Worm (Caenorhabditis elegans) whole organism, L4 larva: ENCODE results near the gene cls-3.

ENCODE experiments used
- mxl-2 ChIP-seq: fragments of 200-800 bp; sonication (Bioruptor generic); conservative IDR thresholded peaks from 2 replicates; pipeline ENCODE4 v1.3.6; 2022; ENCODE audit warnings: missing genetic modification reagents, missing genetic modification characterization, missing compliant biosample characterization
- nhr-237 ChIP-seq: sonication (generic microtip); optimal IDR thresholded peaks from 2 replicates; lab custom pipeline; 2017; ENCODE audit warnings: missing biosample characterization, missing genetic modification characterization
- pqm-1 ChIP-seq: sonication (generic microtip); optimal IDR thresholded peaks from 2 replicates; lab custom pipeline; 2017; ENCODE audit warnings: missing biosample characterization, missing genetic modification characterization
- snpc-4 ChIP-seq: fragments of 150-350 bp; optimal IDR thresholded peaks from 2 replicates; lab custom pipeline; 2014; ENCODE audit warnings: missing biosample characterization, missing genetic modification characterization
- unc-39 ChIP-seq: sonication (generic microtip); optimal IDR thresholded peaks from 2 replicates; lab custom pipeline; 2017; ENCODE audit warnings: missing biosample characterization, missing genetic modification characterization
- zfp-3 ChIP-seq: fragments of 200-800 bp; sonication (Bioruptor generic); conservative IDR thresholded peaks from 2 replicates; pipeline ENCODE4 v1.3.6; 2022; ENCODE audit warnings: missing genetic modification reagents, missing genetic modification characterization, missing compliant biosample characterization

DNA sequence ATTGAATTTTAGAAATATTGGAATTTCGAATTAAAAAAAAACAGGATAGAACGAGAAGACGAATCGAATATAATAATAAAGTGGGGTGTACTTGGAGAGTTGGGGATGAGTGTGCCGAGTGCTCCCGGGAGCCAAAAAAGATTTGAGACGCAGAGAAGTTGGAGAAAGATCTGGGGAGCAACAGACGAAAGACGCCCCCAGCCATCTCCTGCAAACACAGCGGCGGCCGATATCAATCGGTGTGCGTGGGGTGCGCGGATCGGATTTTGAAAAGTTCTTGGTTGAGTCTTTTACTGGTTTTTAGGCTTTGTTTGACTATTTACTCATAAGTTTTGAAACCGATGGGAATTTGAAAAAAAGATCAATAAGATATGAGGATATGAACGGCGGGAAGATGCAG lies 37.1 kb downstream of the cls-3 start, which contains the start of gene nhl-1:
- TF ChIP-seq mxl-2 (no peak), pqm-1 (tag; lab: Kevin White, UChicago) (no peak), nhr-237 (no peak), unc-39 (no peak), zfp-3 (no peak), snpc-4 (tag; lab: Kevin White, UChicago) (no peak)
